Fruit fly (Drosophila melanogaster): ENCODE results near the gene Gr93b.

Gr93b gene

DNA sequence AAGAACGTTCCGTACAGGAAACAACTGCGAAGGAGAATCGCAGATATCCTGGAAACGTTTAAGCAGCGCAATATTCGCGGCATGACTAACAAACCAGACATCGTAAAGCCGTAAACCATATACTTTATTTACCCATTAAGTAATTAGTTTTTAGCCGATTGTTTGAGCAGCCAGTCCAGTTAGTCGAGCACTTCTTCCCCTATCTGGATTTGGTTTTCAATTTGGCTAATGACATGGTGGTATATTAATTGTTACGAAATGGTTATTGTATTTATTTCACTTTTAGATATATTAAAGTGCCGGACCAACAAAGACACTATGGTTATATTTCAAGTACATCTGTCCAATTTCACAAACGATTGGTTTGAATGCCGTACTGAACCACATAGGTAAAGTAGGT is at the start of gene Gr93b:
Gene Gr93b, minus strand, starts transcription at position 101 of the 400 bp plus-strand sequence.
- TF ChIP-seq CG9948 (tag; optimal IDR thresholded peaks at IDR 0.05): no peak
- no peak for TF ChIP-seq CG34367 (tag; optimal IDR thresholded peaks at IDR 0.05)
- no peak for TF ChIP-seq Ets98B (GFP tag; IDR thresholded peaks at IDR 0.05)
- TF ChIP-seq gl (tag; optimal IDR thresholded peaks at IDR 0.05): no peak
- TF ChIP-seq rn (GFP tag; IDR thresholded peaks at IDR 0.05): no peak
- TF ChIP-seq fd96Ca (GFP tag; IDR thresholded peaks at IDR 0.05): no peak
- TF ChIP-seq CG17806 (tag; optimal IDR thresholded peaks at IDR 0.05): no peak
- TF ChIP-seq CG12605 (GFP tag; IDR thresholded peaks at IDR 0.05): no peak
- no peak for TF ChIP-seq D1 (tag; optimal IDR thresholded peaks at IDR 0.05)
- no peak for TF ChIP-seq CG8301 (tag; optimal IDR thresholded peaks at IDR 0.05)
- no peak for TF ChIP-seq CG15710 (tag; optimal IDR thresholded peaks at IDR 0.05)
- no peak for TF ChIP-seq CG10348 (GFP tag; IDR thresholded peaks at IDR 0.05)
- TF ChIP-seq Pif1B (GFP tag; optimal IDR thresholded peaks at IDR 0.05): no peak
- no peak for TF ChIP-seq CG32121 (GFP tag; IDR thresholded peaks at IDR 0.05)

DNA sequence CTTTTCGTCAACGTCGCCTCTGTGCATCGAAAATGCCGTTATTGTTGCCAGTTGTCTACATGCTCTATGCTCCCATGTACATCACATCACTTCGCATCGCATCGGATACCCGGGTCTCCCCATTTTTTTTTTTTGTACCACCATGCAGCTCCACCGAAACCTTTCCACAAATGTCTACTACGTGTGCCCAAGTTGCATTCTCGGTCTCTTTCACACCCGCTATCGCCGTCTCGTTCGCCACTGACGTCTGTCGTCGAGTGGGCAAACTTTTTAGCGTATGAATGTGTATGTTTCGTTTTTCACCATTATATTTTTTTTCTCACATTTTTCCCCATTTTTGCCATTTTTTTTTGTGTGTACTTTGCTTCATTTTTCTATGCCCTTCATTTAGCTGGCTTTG is 48.9 kb upstream of the Gr93b start:
- TF ChIP-seq rn (GFP tag; IDR thresholded peaks at IDR 0.05) (no peak), CG34367 (tag; optimal IDR thresholded peaks at IDR 0.05) (no peak), CG12605 (GFP tag; IDR thresholded peaks at IDR 0.05) (no peak), gl (tag; optimal IDR thresholded peaks at IDR 0.05) (peak; percentile 8), EcR (GFP tag; optimal IDR thresholded peaks at IDR 0.05) (no peak), CG13204 (GFP tag; optimal IDR thresholded peaks at IDR 0.05) (peak; percentile 51), fd96Ca (GFP tag; IDR thresholded peaks at IDR 0.05) (no peak), CG4496 (GFP tag; IDR thresholded peaks at IDR 0.05) (peak; percentile 40; the same call in 1 of the 3 replicates), Ets98B (GFP tag; IDR thresholded peaks at IDR 0.05) (no peak), CG15710 (tag; optimal IDR thresholded peaks at IDR 0.05) (peak; percentile 2), Pif1B (GFP tag; optimal IDR thresholded peaks at IDR 0.05) (peak; percentile 11), Pif1A (GFP tag; optimal IDR thresholded peaks at IDR 0.05) (no peak), CG8301 (tag; optimal IDR thresholded peaks at IDR 0.05) (no peak)

DNA sequence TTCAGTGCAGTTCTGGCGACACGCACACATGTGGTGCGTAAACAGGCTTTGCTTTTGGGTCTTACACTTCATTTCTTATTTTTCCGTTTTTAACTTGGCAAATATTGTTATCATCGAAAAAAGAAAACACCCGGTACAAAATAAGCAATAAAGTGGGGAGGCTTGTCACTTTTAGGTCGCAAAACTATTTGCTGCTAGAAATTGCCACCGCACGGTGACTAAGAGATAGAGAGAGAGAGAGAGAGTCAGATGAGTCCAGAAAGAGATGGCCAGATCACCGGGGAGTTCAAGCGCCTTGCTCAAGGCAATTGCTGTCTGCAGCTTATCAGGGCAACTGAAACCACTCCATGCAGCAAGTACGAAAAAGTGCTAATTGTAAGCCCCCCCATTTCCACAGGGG is 47.2 kb upstream of the Gr93b start:
- TF ChIP-seq rn (GFP tag; IDR thresholded peaks at IDR 0.05) (0 out of 2 replicates have a peak, but pooled peaks have one; percentile 16), CG14655 (GFP tag; optimal IDR thresholded peaks at IDR 0.05) (peak; percentile 32), CG8159 (tag; optimal IDR thresholded peaks at IDR 0.05) (no peak), EcR (GFP tag; optimal IDR thresholded peaks at IDR 0.05) (peak; percentile 89), CG34367 (tag; optimal IDR thresholded peaks at IDR 0.05) (no peak)

- TF ChIP-seq gl (tag; optimal IDR thresholded peaks at IDR 0.05) (no peak), CG13204 (GFP tag; optimal IDR thresholded peaks at IDR 0.05) (peak; percentile 0), CG4496 (GFP tag; IDR thresholded peaks at IDR 0.05) (no peak), CG14655 (GFP tag; optimal IDR thresholded peaks at IDR 0.05) (no peak), Pif1B (GFP tag; optimal IDR thresholded peaks at IDR 0.05) (no peak), EcR (GFP tag; optimal IDR thresholded peaks at IDR 0.05) (peak; percentile 96), Ets98B (GFP tag; IDR thresholded peaks at IDR 0.05) (no peak)
Measured at dm6 chr3R:21889945-21890344, 46.4 kb upstream of the Gr93b start.

DNA sequence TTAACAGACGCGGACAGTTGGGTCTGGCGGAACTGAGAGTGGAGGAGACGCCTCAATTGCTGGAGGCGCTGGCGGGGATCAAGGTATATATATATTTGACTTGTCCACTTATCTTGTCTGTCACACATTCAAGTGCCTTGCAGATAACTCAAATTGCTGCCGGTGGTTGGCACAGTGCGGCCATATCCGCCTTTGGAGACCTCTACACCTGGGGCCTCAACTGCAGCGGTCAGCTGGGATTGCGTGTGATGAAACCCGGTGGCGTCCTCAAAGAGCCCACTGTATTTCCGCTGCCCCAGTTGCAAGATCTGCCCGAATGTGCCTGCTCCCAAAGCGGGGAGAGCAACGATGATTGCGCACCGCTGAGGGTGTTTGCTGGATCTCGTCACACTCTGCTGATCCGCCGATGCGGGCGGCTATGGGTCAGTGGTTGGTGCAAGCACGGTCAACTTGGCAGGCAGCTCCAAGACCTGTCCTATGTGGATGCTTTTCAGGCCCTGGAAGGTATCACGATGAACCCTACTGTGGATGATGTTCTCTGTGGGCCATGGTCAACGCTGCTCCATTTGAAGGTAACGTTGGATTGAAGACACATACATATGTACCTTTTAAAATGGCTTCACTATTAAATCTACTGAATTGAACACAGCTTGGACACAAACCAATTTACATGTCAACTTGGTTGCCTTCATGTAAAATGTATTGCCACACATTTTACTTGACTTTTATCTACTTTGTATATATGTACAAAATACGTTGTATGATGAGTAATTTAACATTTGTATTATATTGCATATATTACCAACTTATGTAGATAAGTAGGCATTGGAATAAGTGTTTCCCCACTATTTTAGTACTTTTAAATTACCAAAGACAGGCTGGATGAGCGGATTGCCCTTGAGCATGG is 45.4 kb upstream of the Gr93b start, which contains the start of gene CG43844:
Gene CG43844, plus strand, starts transcription at position 844 of the 907 bp plus-strand sequence.
- TF ChIP-seq CG8159 (tag; optimal IDR thresholded peaks at IDR 0.05) (no peak), CG4496 (GFP tag; IDR thresholded peaks at IDR 0.05) (no peak), CG34367 (tag; optimal IDR thresholded peaks at IDR 0.05) (no peak)

- TF ChIP-seq CG12605 (GFP tag; IDR thresholded peaks at IDR 0.05) (no peak), Ets98B (GFP tag; IDR thresholded peaks at IDR 0.05) (peak; percentile 51; the same call in 1 of the 2 replicates), CG34367 (tag; optimal IDR thresholded peaks at IDR 0.05) (no peak), Pif1A (GFP tag; optimal IDR thresholded peaks at IDR 0.05) (no peak), CG32121 (GFP tag; IDR thresholded peaks at IDR 0.05) (0 out of 2 replicates have a peak, but pooled peaks have one; percentile 28), CG14655 (GFP tag; optimal IDR thresholded peaks at IDR 0.05) (no peak), CG10348 (GFP tag; IDR thresholded peaks at IDR 0.05) (no peak), rn (GFP tag; IDR thresholded peaks at IDR 0.05) (no peak), gl (tag; optimal IDR thresholded peaks at IDR 0.05) (no peak), Pif1B (GFP tag; optimal IDR thresholded peaks at IDR 0.05) (no peak), CG13204 (GFP tag; optimal IDR thresholded peaks at IDR 0.05) (no peak), CG17806 (tag; optimal IDR thresholded peaks at IDR 0.05) (peak; percentile 44), CG9948 (tag; optimal IDR thresholded peaks at IDR 0.05) (peak; percentile 13), D1 (tag; optimal IDR thresholded peaks at IDR 0.05) (no peak), CG15710 (tag; optimal IDR thresholded peaks at IDR 0.05) (peak; percentile 46), CG4496 (GFP tag; IDR thresholded peaks at IDR 0.05) (peak; percentile 61), CG8301 (tag; optimal IDR thresholded peaks at IDR 0.05) (peak; percentile 49), Snoo (tag; optimal IDR thresholded peaks at IDR 0.05) (no peak), CG8159 (tag; optimal IDR thresholded peaks at IDR 0.05) (peak; percentile 62), fd96Ca (GFP tag; IDR thresholded peaks at IDR 0.05) (peak; percentile 17; the same call in 1 of the 3 replicates), EcR (GFP tag; optimal IDR thresholded peaks at IDR 0.05) (no peak)
Measured at dm6 chr3R:21887588-21888007, 44.0 kb upstream of the Gr93b start.

All from whole organism, pupa.